Fruit fly (Drosophila melanogaster): ENCODE results near the gene Gba1b.

The Gba1b gene

dm6 chr3R:23732990-23733512 is 28.4 kb downstream of the Gba1b start, which contains the start of the genes Hmgcr and Rpn9 (continued):
- TF ChIP-seq Ets65A (GFP tag) (peak; percentile 6), rib (GFP tag; IDR thresholded peaks at IDR 0.05) (no peak), cad (GFP tag; optimal IDR thresholded peaks at IDR 0.05) (no peak), h (optimal IDR thresholded peaks at IDR 0.05) (no peak), CG11085 (GFP tag; IDR thresholded peaks at IDR 0.05) (no peak), sna (GFP tag; IDR thresholded peaks at IDR 0.05; ENCODE audit: partially characterized antibody) (no peak), CG7556 (GFP tag; optimal IDR thresholded peaks at IDR 0.05) (no peak), CG42726 (GFP tag; IDR thresholded peaks at IDR 0.05; ENCODE audit: partially characterized antibody) (peak; percentile 17; the same call in 1 of the 2 replicates), tll (GFP tag; optimal IDR thresholded peaks at IDR 0.05) (peak in 1 of 2 experiments; percentile 29), BEAF-32 (GFP tag; optimal IDR thresholded peaks at IDR 0.05) (peak; percentile 55), Bteb2 (GFP tag; optimal IDR thresholded peaks at IDR 0.05) (no peak), CG11456 (GFP tag; IDR thresholded peaks at IDR 0.05) (no peak), chif (GFP tag; optimal IDR thresholded peaks at IDR 0.05) (no peak), sob (GFP tag; IDR thresholded peaks at IDR 0.05) (no peak), CG17328 (GFP tag; IDR thresholded peaks at IDR 0.05) (peak; percentile 38; the same call in 1 of the 2 replicates), dpn (GFP tag; optimal IDR thresholded peaks at IDR 0.05) (peak; percentile 14 to 24), Fer1 (GFP tag; optimal IDR thresholded peaks at IDR 0.05) (peak; percentile 28), CG4707 (GFP tag; optimal IDR thresholded peaks at IDR 0.05) (no peak), CG15514 (GFP tag; optimal IDR thresholded peaks at IDR 0.05) (peak; percentile 67), kah (GFP tag; optimal IDR thresholded peaks at IDR 0.05) (no peak), CG10654 (GFP tag; optimal IDR thresholded peaks at IDR 0.05) (no peak), slp2 (GFP tag; optimal IDR thresholded peaks at IDR 0.05) (no peak), tna (GFP tag; IDR thresholded peaks at IDR 0.05; ENCODE audit: partially characterized antibody) (no peak; the same call in 1 of the 2 replicates), YL-1 (GFP tag; optimal IDR thresholded peaks at IDR 0.05) (peak; percentile 87), tup (GFP tag; optimal IDR thresholded peaks at IDR 0.05) (no peak), Side (GFP tag; optimal IDR thresholded peaks at IDR 0.05) (no peak), chinmo (GFP tag; IDR thresholded peaks at IDR 0.05; ENCODE audit: partially characterized antibody) (no peak), CG2712 (tag; optimal IDR thresholded peaks at IDR 0.05) (peak; percentile 61), pfk (GFP tag; optimal IDR thresholded peaks at IDR 0.05) (peak; percentile 8), CG7839 (tag; optimal IDR thresholded peaks at IDR 0.05) (peak; percentile 13), CG6765 (GFP tag; optimal IDR thresholded peaks at IDR 0.05) (peak; percentile 15), CG7372 (GFP tag; IDR thresholded peaks at IDR 0.05) (no peak), Lim3 (GFP tag; IDR thresholded peaks at IDR 0.05) (no peak), Ssrp (tag; optimal IDR thresholded peaks at IDR 0.05) (no peak), cwo (GFP tag; optimal IDR thresholded peaks at IDR 0.05) (no peak), eyg (GFP tag; optimal IDR thresholded peaks at IDR 0.05) (no peak), B-H2 (GFP tag; optimal IDR thresholded peaks at IDR 0.05) (no peak), croc (GFP tag; conservative IDR thresholded peaks at IDR 0.05) (no peak), Doc2 (GFP tag; IDR thresholded peaks at IDR 0.05) (no peak), NFAT (GFP tag; IDR thresholded peaks at IDR 0.05) (no peak), zen (tag; optimal IDR thresholded peaks at IDR 0.05) (peak; percentile 45), pnt (GFP tag; optimal IDR thresholded peaks at IDR 0.05) (no peak), Camta (GFP tag; optimal IDR thresholded peaks at IDR 0.05) (peak; percentile 21), Jarid2 (GFP tag; optimal IDR thresholded peaks at IDR 0.05) (peak; percentile 86), az2 (GFP tag; optimal IDR thresholded peaks at IDR 0.05) (no peak), Mrtf (GFP tag; IDR thresholded peaks at IDR 0.05) (no peak), Hr3 (GFP tag; optimal IDR thresholded peaks at IDR 0.05) (no peak), CG6813 (GFP tag; optimal IDR thresholded peaks at IDR 0.05) (no peak), NC2β (GFP tag; optimal IDR thresholded peaks at IDR 0.05) (peak; percentile 55), CG15479 (GFP tag; optimal IDR thresholded peaks at IDR 0.05) (no peak), Myb (GFP tag; optimal IDR thresholded peaks at IDR 0.05) (no peak)
